Fruit fly (Drosophila melanogaster): Measurements from ENCODE around the gene Wnt4.

The Wnt4 gene

dm6 chr2L:7291968-7292367 lies 15.0 kb upstream of the Wnt4 start (continued):
- peak; percentile 77 for TF ChIP-seq zfh1 (GFP tag; IDR thresholded peaks at IDR 0.05)
- TF ChIP-seq seq (GFP tag; IDR thresholded peaks at IDR 0.05): no peak
- TF ChIP-seq CG33213 (GFP tag; optimal IDR thresholded peaks at IDR 0.05): no peak
- no peak for TF ChIP-seq CG6272 (GFP tag; IDR thresholded peaks at IDR 0.05)
- 0 out of 3 replicates have a peak, but pooled peaks have one; percentile 55 for TF ChIP-seq ci (GFP tag; IDR thresholded peaks at IDR 0.05)
- TF ChIP-seq insv (GFP tag; optimal IDR thresholded peaks at IDR 0.05): no peak
- no peak for TF ChIP-seq CG9215 (GFP tag; IDR thresholded peaks at IDR 0.05)
- no peak for TF ChIP-seq amos (GFP tag; IDR thresholded peaks at IDR 0.05; ENCODE audit: partially characterized antibody)
- TF ChIP-seq Atf6 (GFP tag; IDR thresholded peaks at IDR 0.05): no peak
- no peak for TF ChIP-seq CG18619 (GFP tag; optimal IDR thresholded peaks at IDR 0.05)
- TF ChIP-seq Nf-YC (tag; optimal IDR thresholded peaks at IDR 0.05): no peak
- no peak for TF ChIP-seq CG18764 (GFP tag; optimal IDR thresholded peaks at IDR 0.05)
- TF ChIP-seq CG13624 (GFP tag; optimal IDR thresholded peaks at IDR 0.05): no peak
- TF ChIP-seq zf30C (GFP tag; optimal IDR thresholded peaks at IDR 0.05): peak; percentile 50
- peak; percentile 19; the same call in 1 of the 2 replicates for TF ChIP-seq CG6689 (GFP tag; IDR thresholded peaks at IDR 0.05)
- no peak for TF ChIP-seq CG4854 (GFP tag; optimal IDR thresholded peaks at IDR 0.05)
- TF ChIP-seq CG13123 (GFP tag; optimal IDR thresholded peaks at IDR 0.05): no peak
- no peak for TF ChIP-seq Ravus (GFP tag; IDR thresholded peaks at IDR 0.05)
- TF ChIP-seq Tbp (GFP tag; optimal IDR thresholded peaks at IDR 0.05): no peak
- TF ChIP-seq CG7839 (tag; optimal IDR thresholded peaks at IDR 0.05): peak; percentile 17
- TF ChIP-seq nmo (GFP tag; optimal IDR thresholded peaks at IDR 0.05): peak; percentile 51
- peak in 1 of 2 experiments; percentile 8 for TF ChIP-seq Pdp1 (GFP tag; optimal IDR thresholded peaks at IDR 0.05)
- no peak for TF ChIP-seq CG4282 (GFP tag; optimal IDR thresholded peaks at IDR 0.05)
- no peak for TF ChIP-seq CG6175 (GFP tag; IDR thresholded peaks at IDR 0.05)
- no peak for TF ChIP-seq CG18476 (GFP tag; optimal IDR thresholded peaks at IDR 0.05)
- no peak for TF ChIP-seq CG12071 (GFP tag; optimal IDR thresholded peaks at IDR 0.05)
- TF ChIP-seq unc-4 (GFP tag; IDR thresholded peaks at IDR 0.05; ENCODE audit: partially characterized antibody): no peak
- no peak for TF ChIP-seq CG34422 (GFP tag; IDR thresholded peaks at IDR 0.05)
- TF ChIP-seq Hand (GFP tag; optimal IDR thresholded peaks at IDR 0.05): no peak
- no peak for TF ChIP-seq BtbVII (GFP tag; optimal IDR thresholded peaks at IDR 0.05)
- peak; percentile 0 for TF ChIP-seq Hr3 (GFP tag; optimal IDR thresholded peaks at IDR 0.05)
- TF ChIP-seq CG17328 (GFP tag; IDR thresholded peaks at IDR 0.05): peak; percentile 38; the same call in 1 of the 2 replicates
- no peak for TF ChIP-seq gcm (GFP tag; optimal IDR thresholded peaks at IDR 0.05)
- TF ChIP-seq pan (optimal IDR thresholded peaks at IDR 0.05): no peak
- no peak for TF ChIP-seq pan (GFP tag; optimal IDR thresholded peaks at IDR 0.05 in 1 of 2, IDR thresholded peaks at IDR 0.05 in 1 of 2)
- no peak for TF ChIP-seq CG14710 (tag; optimal IDR thresholded peaks at IDR 0.05)
- TF ChIP-seq dysf (GFP tag; IDR thresholded peaks at IDR 0.05): no peak
- no peak for TF ChIP-seq C15 (GFP tag; IDR thresholded peaks at IDR 0.05)
- TF ChIP-seq CG4404 (GFP tag; IDR thresholded peaks at IDR 0.05): peak; percentile 59
- TF ChIP-seq grn (GFP tag; optimal IDR thresholded peaks at IDR 0.05): no peak
- TF ChIP-seq CG1529 (GFP tag; optimal IDR thresholded peaks at IDR 0.05): no peak
- TF ChIP-seq gem (tag; optimal IDR thresholded peaks at IDR 0.05): peak; percentile 59
- no peak for TF ChIP-seq NK7.1 (GFP tag; optimal IDR thresholded peaks at IDR 0.05)
- no peak for TF ChIP-seq Oaz (GFP tag; IDR thresholded peaks at IDR 0.05)
- no peak for TF ChIP-seq slp2 (GFP tag; optimal IDR thresholded peaks at IDR 0.05)
- TF ChIP-seq Kr (GFP tag; optimal IDR thresholded peaks at IDR 0.05): no peak
- TF ChIP-seq zen2 (GFP tag; IDR thresholded peaks at IDR 0.05; ENCODE audit: partially characterized antibody): no peak
- TF ChIP-seq CG3065 (GFP tag; optimal IDR thresholded peaks at IDR 0.05): no peak
- TF ChIP-seq Neu2 (GFP tag; optimal IDR thresholded peaks at IDR 0.05; ENCODE audit: borderline replicate concordance): no peak
- peak; percentile 49 for TF ChIP-seq CG10959 (GFP tag; IDR thresholded peaks at IDR 0.05)
- no peak for TF ChIP-seq prd (optimal IDR thresholded peaks at IDR 0.05)
- TF ChIP-seq prd (GFP tag; IDR thresholded peaks at IDR 0.05): peak; percentile 69; the same call in 2 of the 3 replicates
- TF ChIP-seq sr (GFP tag; IDR thresholded peaks at IDR 0.05): no peak

Data from whole organism, embryonic.